Fruit fly (Drosophila melanogaster) whole organism: ENCODE data around the gene ems.

Experiments
- CG8478 ChIP-seq: fragments of >200 bp; optimal IDR thresholded peaks from 2 replicates; lab custom pipeline; 2018; ENCODE audit warnings: inconsistent platforms
- Dll ChIP-seq: fragments of >200 bp; optimal IDR thresholded peaks from 2 replicates; lab custom pipeline; 2017
- EcR ChIP-seq, 2 experiments: fragments of >200 bp; optimal IDR thresholded peaks; 2 replicates each; lab custom pipeline; 2017; ENCODE audit warnings: missing biosample characterization in 2 of 2, missing genetic modification characterization in 2 of 2, missing genetic modification reagents in 2 of 2
- pan ChIP-seq: fragments of >200 bp; optimal IDR thresholded peaks from 2 replicates; lab custom pipeline; 2017
- psq ChIP-seq: fragments of >200 bp; optimal IDR thresholded peaks from 2 replicates; lab custom pipeline; 2017
- usp ChIP-seq: fragments of >200 bp; optimal IDR thresholded peaks from 2 replicates; lab custom pipeline; 2017; ENCODE audit warnings: missing biosample characterization, missing genetic modification characterization, mixed read lengths

The ems gene

dm6 chr3R:13931813-13932212 lies 30.2 kb downstream of the ems start:
- TF ChIP-seq usp (no peak), psq (lab: Kevin White, UChicago) (no peak), EcR (GFP tag; optimal IDR thresholded peaks at IDR 0.05; lab: Kevin White, UChicago) (no peak), CG8478 (lab: Kevin White, UChicago) (no peak), Dll (lab: Kevin White, UChicago) (no peak), pan (lab: Kevin White, UChicago) (no peak)

DNA sequence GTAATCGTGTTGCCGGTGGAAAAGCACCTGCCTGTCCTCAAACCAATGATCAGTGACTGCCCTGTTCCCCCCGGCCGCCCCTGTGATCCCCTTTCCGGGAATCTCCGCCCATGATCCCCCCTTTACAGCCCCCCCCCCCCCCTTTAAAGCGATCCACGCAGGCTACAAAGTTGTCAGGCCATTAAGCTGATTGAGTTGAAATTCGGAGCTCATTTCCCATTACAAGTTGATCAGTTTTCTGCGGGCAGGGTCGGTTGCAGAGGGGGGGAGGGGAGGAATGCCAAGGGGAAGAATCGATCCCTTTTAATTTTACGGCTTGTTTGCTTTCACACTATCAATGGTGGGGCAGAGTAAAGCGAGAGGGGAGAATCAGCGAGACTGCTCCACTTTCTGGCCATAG lies 32.3 kb downstream of the ems start:
- TF ChIP-seq usp (no peak), pan (lab: Kevin White, UChicago) (no peak), CG8478 (lab: Kevin White, UChicago) (no peak), psq (lab: Kevin White, UChicago) (no peak), EcR (GFP tag; optimal IDR thresholded peaks at IDR 0.05; lab: Kevin White, UChicago) (no peak), Dll (lab: Kevin White, UChicago) (no peak)

- no peak for TF ChIP-seq Dll (lab: Kevin White, UChicago)
- TF ChIP-seq CG8478 (lab: Kevin White, UChicago): no peak
- no peak for TF ChIP-seq psq (lab: Kevin White, UChicago)
- no peak for TF ChIP-seq pan (lab: Kevin White, UChicago)
- TF ChIP-seq EcR (GFP tag; optimal IDR thresholded peaks at IDR 0.05; lab: Kevin White, UChicago): no peak
- TF ChIP-seq usp: no peak
Observed at dm6 chr3R:13934618-13935017, 33.0 kb downstream of the ems start.

DNA sequence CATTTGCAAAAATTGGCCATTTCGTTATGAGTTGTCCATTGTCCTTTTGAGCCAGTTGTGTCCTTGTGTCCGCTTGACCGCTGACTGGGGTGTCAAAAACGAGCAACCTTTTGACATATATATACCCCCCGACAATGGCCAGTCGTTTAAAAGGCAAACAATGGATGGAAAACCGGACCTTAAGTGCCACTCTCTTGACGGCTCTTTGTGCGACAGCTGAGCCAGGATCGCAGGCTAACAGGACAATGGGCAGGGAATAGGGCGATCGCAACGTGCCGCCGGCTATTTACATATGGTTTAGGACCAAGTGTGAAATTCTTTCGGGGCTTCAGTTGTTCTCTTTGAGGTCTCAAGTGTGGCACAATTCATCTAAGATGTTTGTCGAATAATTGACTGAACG lies 34.7 kb downstream of the ems start:
- no peak for TF ChIP-seq CG8478 (lab: Kevin White, UChicago)
- no peak for TF ChIP-seq pan (lab: Kevin White, UChicago)
- no peak for TF ChIP-seq EcR (GFP tag; optimal IDR thresholded peaks at IDR 0.05; lab: Kevin White, UChicago)
- TF ChIP-seq psq (lab: Kevin White, UChicago): no peak
- no peak for TF ChIP-seq usp
- TF ChIP-seq Dll (lab: Kevin White, UChicago): no peak

dm6 chr3R:13939353-13940049 lies 37.8 kb downstream of the ems start:
- TF ChIP-seq pan (lab: Kevin White, UChicago) (no peak), psq (lab: Kevin White, UChicago) (no peak), CG8478 (lab: Kevin White, UChicago) (no peak), usp (no peak), EcR (GFP tag; optimal IDR thresholded peaks at IDR 0.05; lab: Kevin White, UChicago) (no peak), Dll (lab: Kevin White, UChicago) (no peak)

dm6 chr3R:13941390-13941789 lies 39.7 kb downstream of the ems start:
- no peak for TF ChIP-seq CG8478 (lab: Kevin White, UChicago)
- no peak for TF ChIP-seq Dll (lab: Kevin White, UChicago)
- no peak for TF ChIP-seq usp
- TF ChIP-seq EcR (GFP tag; optimal IDR thresholded peaks at IDR 0.05; lab: Kevin White, UChicago): no peak
- no peak for TF ChIP-seq psq (lab: Kevin White, UChicago)
- TF ChIP-seq pan (lab: Kevin White, UChicago): no peak

- TF ChIP-seq CG8478 (lab: Kevin White, UChicago): no peak
Observed at dm6 chr3R:13943360-13943759, 41.7 kb downstream of the ems start, which contains the start of gene Art9. TSS of gene Art9 (minus strand) at chr3R:13943460.

DNA sequence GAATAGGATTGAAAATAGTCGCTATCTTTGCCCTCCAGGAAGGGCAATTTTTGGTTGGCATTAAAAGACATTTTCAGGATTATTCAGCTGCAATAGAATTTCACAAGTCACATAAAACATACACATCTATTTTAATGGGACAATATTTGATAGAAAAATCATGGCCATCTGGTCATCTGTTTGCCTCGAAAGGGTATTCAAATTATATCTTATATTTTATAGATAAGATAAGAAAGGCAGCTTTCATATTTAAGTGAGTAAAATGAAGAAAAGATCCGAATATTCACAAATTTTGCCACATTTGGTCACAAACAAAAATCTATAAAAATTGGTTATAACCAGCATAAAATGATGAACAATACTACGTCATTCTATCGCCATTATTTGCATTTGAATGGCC lies 44.1 kb downstream of the ems start, which contains the start of gene Art6:
Gene Art6 (minus strand): TSS at position 101 of the 400 bp plus-strand sequence.
- TF ChIP-seq psq (lab: Kevin White, UChicago) (no peak), CG8478 (lab: Kevin White, UChicago) (no peak), usp (no peak), EcR (GFP tag; optimal IDR thresholded peaks at IDR 0.05; lab: Kevin White, UChicago) (no peak), Dll (lab: Kevin White, UChicago) (no peak), pan (lab: Kevin White, UChicago) (no peak)

DNA sequence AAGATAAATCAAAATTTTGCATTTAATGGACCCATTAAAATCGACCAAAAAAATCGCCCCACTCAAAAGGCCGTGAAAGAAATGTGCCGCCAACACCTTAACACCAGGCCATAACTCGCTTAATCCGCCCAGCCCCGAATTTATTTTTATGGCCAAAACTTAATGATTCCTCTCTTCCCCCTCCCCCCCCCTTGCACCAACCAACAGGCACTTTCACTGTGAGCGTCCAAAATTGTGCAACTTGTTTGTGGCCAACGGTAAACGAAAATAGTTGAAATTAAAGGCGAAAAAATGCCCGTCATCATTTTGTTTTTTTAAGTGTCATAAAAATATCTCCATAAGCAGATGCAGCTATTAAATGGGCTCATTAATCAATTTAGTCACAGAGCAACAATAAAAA lies 44.5 kb downstream of the ems start:
- TF ChIP-seq Dll (lab: Kevin White, UChicago): no peak

DNA sequence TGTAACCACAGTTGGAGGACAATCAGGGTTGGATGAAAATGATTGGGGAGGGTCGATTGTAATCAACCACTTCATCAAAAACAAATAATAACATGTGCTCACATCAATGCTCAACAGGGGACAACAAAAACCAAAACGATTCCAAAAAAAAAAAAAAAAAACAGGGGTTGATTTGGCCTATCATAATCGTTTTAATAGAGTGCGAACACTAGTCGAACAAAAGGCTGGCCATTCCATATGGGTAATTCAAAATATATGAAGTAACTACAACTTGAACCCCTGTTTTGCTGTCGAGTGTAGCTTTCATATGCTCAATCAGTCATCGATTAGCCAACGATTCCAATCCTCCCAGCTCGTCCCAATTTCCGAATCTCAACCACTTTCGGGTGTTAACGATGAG lies 45.8 kb downstream of the ems start:
- TF ChIP-seq pan (lab: Kevin White, UChicago) (no peak), CG8478 (lab: Kevin White, UChicago) (no peak), Dll (lab: Kevin White, UChicago) (no peak), psq (lab: Kevin White, UChicago) (no peak), usp (no peak), EcR (GFP tag; optimal IDR thresholded peaks at IDR 0.05; lab: Kevin White, UChicago) (no peak)

DNA sequence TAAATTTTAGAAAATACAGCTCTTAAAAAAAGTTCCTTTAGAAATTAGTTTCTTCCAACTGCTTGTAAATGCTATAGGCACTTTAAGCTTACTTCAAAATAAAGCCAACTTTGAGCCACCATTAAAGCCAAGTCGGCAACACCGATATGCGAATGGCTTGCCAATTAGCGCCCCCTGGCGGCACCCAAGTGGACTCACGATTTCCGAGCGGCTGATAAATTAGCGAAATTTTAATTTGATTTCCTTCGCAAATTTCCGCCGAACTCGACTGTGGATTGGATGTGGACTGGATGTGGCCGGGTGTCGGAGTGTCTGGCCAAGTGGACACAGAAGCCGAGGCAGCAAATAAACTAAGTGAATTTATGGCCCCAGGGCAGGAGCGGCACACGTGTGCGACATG lies 46.6 kb downstream of the ems start, which contains the start of gene CG31517:
Gene CG31517 (plus strand): TSS at position 184 of the 400 bp plus-strand sequence.
- TF ChIP-seq psq (lab: Kevin White, UChicago) (no peak), usp (no peak)

DNA sequence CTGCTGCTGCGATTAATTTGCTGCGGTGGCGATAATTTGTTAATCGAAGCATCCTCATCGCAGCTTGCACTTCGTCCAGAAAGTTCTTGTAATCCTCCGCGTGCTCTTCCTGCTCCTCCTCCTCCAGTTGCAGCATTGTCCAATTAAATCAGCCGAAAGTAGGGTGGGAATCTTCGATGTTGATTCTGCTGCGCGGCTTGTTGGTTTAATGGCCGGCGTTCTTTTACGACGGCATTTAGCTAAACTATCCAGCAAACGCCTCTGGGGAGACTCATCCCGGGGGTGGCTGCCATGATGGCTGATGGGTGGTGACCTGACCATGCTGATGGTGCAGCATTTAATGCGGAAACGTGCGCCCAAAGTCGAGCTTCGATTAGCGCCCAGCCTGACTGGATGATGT lies 47.9 kb downstream of the ems start:
- TF ChIP-seq CG8478 (lab: Kevin White, UChicago): no peak
- TF ChIP-seq Dll (lab: Kevin White, UChicago): no peak
- no peak for TF ChIP-seq usp
- no peak for TF ChIP-seq EcR (GFP tag; optimal IDR thresholded peaks at IDR 0.05; lab: Kevin White, UChicago)
- TF ChIP-seq psq (lab: Kevin White, UChicago): no peak
- TF ChIP-seq pan (lab: Kevin White, UChicago): no peak

DNA sequence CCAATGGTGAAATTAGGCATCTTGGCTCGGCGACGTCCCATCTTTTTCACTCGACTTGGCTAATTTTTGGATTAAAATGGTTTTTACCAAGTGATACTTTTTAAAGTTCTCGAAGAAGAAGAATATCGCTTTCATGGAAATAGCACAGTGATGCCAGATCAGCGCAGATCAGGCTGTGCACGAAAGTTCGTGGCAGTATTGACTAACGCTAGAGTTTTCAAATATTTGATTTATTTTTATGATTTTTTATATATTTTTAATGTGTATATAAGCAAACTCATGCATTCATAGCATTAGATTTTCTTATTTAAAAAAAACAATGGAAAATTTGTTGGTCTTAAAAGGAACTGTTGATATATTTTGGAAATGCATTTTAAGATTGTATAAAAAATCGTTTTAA lies 49.4 kb downstream of the ems start, which contains the start of gene CG9926:
Gene CG9926 (minus strand): TSS at position 101 of the 400 bp plus-strand sequence.
- no peak for TF ChIP-seq psq (lab: Kevin White, UChicago)
- no peak for TF ChIP-seq CG8478 (lab: Kevin White, UChicago)
- no peak for TF ChIP-seq usp
- TF ChIP-seq Dll (lab: Kevin White, UChicago): no peak
